Fruit fly (Drosophila melanogaster): ENCODE data around the gene PGAP5.
A peak's percentile ranks its signal among the peaks of the same experiment; 100 is the strongest.

PGAP5 gene

DNA sequence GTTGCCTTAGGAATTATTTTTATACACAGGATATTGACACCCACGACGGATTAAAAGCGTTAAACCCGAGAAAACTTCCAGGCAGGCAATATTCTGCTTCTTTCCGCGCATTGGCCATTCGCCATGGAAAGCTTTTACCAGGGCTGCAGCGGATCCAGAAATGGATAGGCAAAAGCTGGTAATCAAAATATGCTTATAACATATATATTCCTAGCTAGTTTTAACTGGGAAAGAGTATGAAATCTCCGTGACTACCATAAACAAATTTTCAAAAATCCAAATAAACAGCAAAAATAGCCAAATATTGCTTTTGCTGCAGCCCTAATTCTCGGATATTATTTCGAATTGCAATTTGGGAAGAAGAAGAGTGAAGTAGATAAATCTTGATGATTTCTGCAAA is 39.2 kb upstream of the PGAP5 start, which contains the start of the genes PAPLA1 and Rbsn-5 (continued):
- TF ChIP-seq Lpt (GFP tag; optimal IDR thresholded peaks at IDR 0.05) (no peak), Mrtf (GFP tag; IDR thresholded peaks at IDR 0.05) (peak; percentile 87), Scr (GFP tag; IDR thresholded peaks at IDR 0.05; ENCODE audit: partially characterized antibody) (0 out of 2 replicates have a peak, but pooled peaks have one; percentile 21), dan (GFP tag; IDR thresholded peaks at IDR 0.05) (peak; percentile 43; the same call in 1 of the 2 replicates), Nf-YB (GFP tag; optimal IDR thresholded peaks at IDR 0.05) (peak; percentile 74), ase (GFP tag; IDR thresholded peaks at IDR 0.05) (peak; percentile 82), Mad (GFP tag; optimal IDR thresholded peaks at IDR 0.05) (peak; percentile 91), row (GFP tag; IDR thresholded peaks at IDR 0.05) (peak; percentile 97), caup (GFP tag; optimal IDR thresholded peaks at IDR 0.05; ENCODE audit: severe bottlenecking) (peak; percentile 92), pzg (GFP tag; optimal IDR thresholded peaks at IDR 0.05) (peak; percentile 82), CG11085 (GFP tag; IDR thresholded peaks at IDR 0.05) (peak; percentile 91), Atf-2 (GFP tag; optimal IDR thresholded peaks at IDR 0.05) (peak; percentile 94), CG17612 (GFP tag; IDR thresholded peaks at IDR 0.05) (peak; percentile 88), Eip74EF (GFP tag; optimal IDR thresholded peaks at IDR 0.05) (peak in 1 of 2 experiments; percentile 85), CG1603 (tag; optimal IDR thresholded peaks at IDR 0.05) (peak; percentile 95), Adf1 (GFP tag; IDR thresholded peaks at IDR 0.05) (peak; percentile 64), HHEX (GFP tag; optimal IDR thresholded peaks at IDR 0.05) (peak; percentile 88), sisA (GFP tag; IDR thresholded peaks at IDR 0.05) (peak; percentile 96), Lhr (GFP tag; optimal IDR thresholded peaks at IDR 0.05) (peak; percentile 75), run (tag; optimal IDR thresholded peaks at IDR 0.05) (peak; percentile 76), CG12769 (tag; optimal IDR thresholded peaks at IDR 0.05) (peak; percentile 96), CG1024 (GFP tag; IDR thresholded peaks at IDR 0.05) (peak; percentile 76), CG12236 (GFP tag; optimal IDR thresholded peaks at IDR 0.05) (peak; percentile 85), D19B (GFP tag; optimal IDR thresholded peaks at IDR 0.05) (peak; percentile 78), Rfx (GFP tag; IDR thresholded peaks at IDR 0.05) (peak; percentile 96), D19A (tag; optimal IDR thresholded peaks at IDR 0.05) (peak; percentile 86), klu (GFP tag; IDR thresholded peaks at IDR 0.05) (peak; percentile 86), Hr3 (GFP tag; optimal IDR thresholded peaks at IDR 0.05) (peak; percentile 95), CG11247 (GFP tag; IDR thresholded peaks at IDR 0.05) (peak; percentile 89), wek (GFP tag; optimal IDR thresholded peaks at IDR 0.05) (peak; percentile 66), pfk (GFP tag; optimal IDR thresholded peaks at IDR 0.05) (peak; percentile 41), CG12391 (tag; optimal IDR thresholded peaks at IDR 0.05) (peak; percentile 95), jigr1 (GFP tag; IDR thresholded peaks at IDR 0.05) (peak; percentile 87), Neu2 (GFP tag; optimal IDR thresholded peaks at IDR 0.05; ENCODE audit: borderline replicate concordance) (peak; percentile 63), Fer2 (tag; optimal IDR thresholded peaks at IDR 0.05) (peak; percentile 91), GATAe (GFP tag; conservative IDR thresholded peaks at IDR 0.05) (peak; percentile 74), CG10274 (GFP tag; optimal IDR thresholded peaks at IDR 0.05) (peak; percentile 75), scrt (GFP tag; optimal IDR thresholded peaks at IDR 0.05) (peak; percentile 86), CG3281 (GFP tag; optimal IDR thresholded peaks at IDR 0.05) (peak; percentile 93), usp (GFP tag; optimal IDR thresholded peaks at IDR 0.05) (no peak), CG1792 (GFP tag; optimal IDR thresholded peaks at IDR 0.05) (peak; percentile 91), otp (GFP tag; IDR thresholded peaks at IDR 0.05) (peak; percentile 88), CG4424 (GFP tag; optimal IDR thresholded peaks at IDR 0.05) (peak; percentile 96), gce (GFP tag; IDR thresholded peaks at IDR 0.05) (peak; percentile 74; the same call in 2 of the 3 replicates), hth (optimal IDR thresholded peaks at IDR 0.05) (no peak), CG14710 (tag; optimal IDR thresholded peaks at IDR 0.05) (peak; percentile 93), B-H1 (GFP tag; IDR thresholded peaks at IDR 0.05) (peak; percentile 90), z (GFP tag; IDR thresholded peaks at IDR 0.05) (peak; percentile 50; the same call in 1 of the 3 replicates), CG17802 (tag; optimal IDR thresholded peaks at IDR 0.05) (peak; percentile 81), CG8089 (GFP tag; optimal IDR thresholded peaks at IDR 0.05) (peak; percentile 93), sim (GFP tag; IDR thresholded peaks at IDR 0.05) (peak; percentile 61; the same call in 1 of the 2 replicates)
